Worm (Caenorhabditis elegans): ENCODE results near the gene pals-27.
A peak's percentile ranks its signal among the peaks of the same experiment; 100 is the strongest.

Gene pals-27

ce11 chrIII:4428797-4429196, 47.4 kb downstream of the pals-27 start (continued):
- TF ChIP-seq let-526 (GFP tag; IDR thresholded peaks at IDR 0.05) (no peak), B0261.1 (tag; optimal IDR thresholded peaks at IDR 0.05) (peak; percentile 71), dox-1 (GFP tag; IDR thresholded peaks at IDR 0.05) (peak; percentile 77), zim-3 (tag; optimal IDR thresholded peaks at IDR 0.05) (peak; percentile 46), rcor-1 (GFP tag; IDR thresholded peaks at IDR 0.05) (0 out of 2 replicates have a peak, but pooled peaks have one; percentile 17), die-1 (tag; optimal IDR thresholded peaks at IDR 0.05) (peak; percentile 63), nfyb-1 (GFP tag; IDR thresholded peaks at IDR 0.05) (peak; percentile 73), lsl-1 (GFP tag; optimal IDR thresholded peaks at IDR 0.05) (peak; percentile 26), ztf-18 (tag; optimal IDR thresholded peaks at IDR 0.05) (peak; percentile 41), madf-8 (GFP tag; conservative IDR thresholded peaks at IDR 0.05) (peak; percentile 61), fkh-3 (tag; optimal IDR thresholded peaks at IDR 0.05) (no peak), F33H1.4 (GFP tag; IDR thresholded peaks at IDR 0.05) (peak; percentile 7; the same call in 1 of the 2 replicates), bed-1 (GFP tag; IDR thresholded peaks at IDR 0.05) (0 out of 2 replicates have a peak, but pooled peaks have one; percentile 59), zfh-2 (GFP tag; conservative IDR thresholded peaks at IDR 0.05) (peak; percentile 34; the same call in 1 of the 2 replicates), B0035.1 (tag; optimal IDR thresholded peaks at IDR 0.05) (no peak), pbrm-1 (GFP tag; IDR thresholded peaks at IDR 0.05) (peak; percentile 42; the same call in 1 of the 2 replicates), attf-5 (GFP tag; optimal IDR thresholded peaks at IDR 0.05) (peak; percentile 23), ekl-4 (GFP tag; IDR thresholded peaks at IDR 0.05) (peak; percentile 47; the same call in 1 of the 2 replicates), ceh-27 (GFP tag; optimal IDR thresholded peaks at IDR 0.05) (peak; percentile 4), egl-44 (GFP tag; IDR thresholded peaks at IDR 0.05) (peak; percentile 68; the same call in 1 of the 2 replicates), ZK185.1 (tag; optimal IDR thresholded peaks at IDR 0.05; ENCODE audit: poor library complexity, severe bottlenecking) (no peak), nhr-90 (tag; optimal IDR thresholded peaks at IDR 0.05) (peak; percentile 34), lir-1 (GFP tag; conservative IDR thresholded peaks at IDR 0.05) (no peak), him-1 (tag; optimal IDR thresholded peaks at IDR 0.05) (peak; percentile 54), Y53F4B.3 (GFP tag; IDR thresholded peaks at IDR 0.05) (no peak), ceh-58 (GFP tag; IDR thresholded peaks at IDR 0.05) (0 out of 2 replicates have a peak, but pooled peaks have one; percentile 57), cebp-1 (GFP tag; IDR thresholded peaks at IDR 0.05) (no peak), cebp-1 (tag; optimal IDR thresholded peaks at IDR 0.05) (peak; percentile 46), snpc-4 (GFP tag; optimal IDR thresholded peaks at IDR 0.05) (no peak), snpc-4 (tag; optimal IDR thresholded peaks at IDR 0.05) (peak; percentile 7 to 87 (median 58)), C06A6.2 (GFP tag; conservative IDR thresholded peaks at IDR 0.05) (no peak), ama-1 (optimal IDR thresholded peaks at IDR 0.05) (no peak), ama-1 (GFP tag; optimal IDR thresholded peaks at IDR 0.05) (peak in 1 of 2 experiments; percentile 64), ztf-26 (tag; optimal IDR thresholded peaks at IDR 0.05) (no peak), ccch-3 (GFP tag; optimal IDR thresholded peaks at IDR 0.05) (no peak)

- TF ChIP-seq Y79H2A.3 (GFP tag; conservative IDR thresholded peaks at IDR 0.05) (no peak), F39B2.1 (GFP tag; IDR thresholded peaks at IDR 0.05) (no peak), egl-44 (GFP tag; IDR thresholded peaks at IDR 0.05) (no peak), zfh-2 (GFP tag; conservative IDR thresholded peaks at IDR 0.05) (no peak), dpff-1 (tag; optimal IDR thresholded peaks at IDR 0.05) (no peak), bed-2 (GFP tag; IDR thresholded peaks at IDR 0.05) (no peak), ceh-58 (GFP tag; IDR thresholded peaks at IDR 0.05) (no peak), Y53G8AR.9 (GFP tag; conservative IDR thresholded peaks at IDR 0.05) (no peak), snpc-4 (GFP tag; optimal IDR thresholded peaks at IDR 0.05) (no peak), snpc-4 (tag; optimal IDR thresholded peaks at IDR 0.05) (no peak)
Measured at ce11 chrIII:4429402-4429801, 48.0 kb downstream of the pals-27 start, which contains the start of gene C28A5.6. Gene C28A5.6 (minus strand): TSS chrIII:4429502.

All from whole organism, young adult.